Worm (Caenorhabditis elegans) whole organism, mixed stage, embryonic: ENCODE results near the gene T22B2.1.

Source experiments
- M03D4.4 ChIP-seq: sonication (generic microtip); optimal IDR thresholded peaks from 2 replicates; lab custom pipeline; 2017; ENCODE audit warnings: mild to moderate bottlenecking, missing genetic modification characterization, missing compliant biosample characterization
- bed-3 ChIP-seq: fragments of 200-800 bp; sonication (Bioruptor generic); optimal IDR thresholded peaks from 3 replicates; lab custom pipeline; 2018; ENCODE audit warnings: mild to moderate bottlenecking, missing genetic modification characterization, moderate library complexity, missing compliant biosample characterization
- blmp-1 ChIP-seq: fragments of 150-350 bp; optimal IDR thresholded peaks from 2 replicates; lab custom pipeline; 2014; ENCODE audit warnings: missing biosample characterization, missing genetic modification characterization
- ceh-39 ChIP-seq: fragments of 150-350 bp; optimal IDR thresholded peaks from 2 replicates; lab custom pipeline; 2014; ENCODE audit warnings: missing biosample characterization, missing genetic modification characterization
- ceh-43 ChIP-seq: fragments of 200-800 bp; sonication (Bioruptor generic); optimal IDR thresholded peaks from 2 replicates; lab custom pipeline; 2018; ENCODE audit warnings: mild to moderate bottlenecking, missing genetic modification characterization, moderate library complexity, missing compliant biosample characterization
- ceh-83 ChIP-seq: fragments of 200-800 bp; sonication (Bioruptor generic); optimal IDR thresholded peaks from 2 replicates; lab custom pipeline; 2018; ENCODE audit warnings: mild to moderate bottlenecking, missing genetic modification characterization, missing compliant biosample characterization
- ces-1 ChIP-seq: fragments of 150-350 bp; optimal IDR thresholded peaks from 2 replicates; lab custom pipeline; 2014; ENCODE audit warnings: missing biosample characterization, missing genetic modification reagents, missing genetic modification characterization
- cnd-1 ChIP-seq: fragments of 200-800 bp; sonication (Bioruptor generic); optimal IDR thresholded peaks from 2 replicates; lab custom pipeline; 2018; ENCODE audit warnings: mild to moderate bottlenecking, missing genetic modification characterization, missing compliant biosample characterization
- drap-1 ChIP-seq: fragments of 200-800 bp; sonication (Bioruptor generic); optimal IDR thresholded peaks from 3 replicates; lab custom pipeline; 2018; ENCODE audit warnings: mild to moderate bottlenecking, missing genetic modification characterization, missing compliant biosample characterization
- elt-1 ChIP-seq: sonication (generic microtip); optimal IDR thresholded peaks from 2 replicates; lab custom pipeline; 2017; ENCODE audit warnings: missing genetic modification characterization, mild to moderate bottlenecking, missing compliant biosample characterization, antibody characterized with exemption, moderate library complexity, borderline replicate concordance; ENCODE audit not compliant: insufficient read depth
- elt-3 ChIP-seq: fragments of 150-350 bp; optimal IDR thresholded peaks from 2 replicates; lab custom pipeline; 2014; ENCODE audit warnings: missing biosample characterization, missing genetic modification characterization
- flh-1 ChIP-seq: fragments of 200-800 bp; sonication (Bioruptor generic); optimal IDR thresholded peaks from 2 replicates; lab custom pipeline; 2018; ENCODE audit warnings: mild to moderate bottlenecking, missing genetic modification characterization, moderate library complexity, missing compliant biosample characterization
- ham-2 ChIP-seq: fragments of 200-800 bp; sonication (Bioruptor generic); optimal IDR thresholded peaks from 2 replicates; lab custom pipeline; 2018; ENCODE audit warnings: mild to moderate bottlenecking, missing genetic modification characterization, missing compliant biosample characterization
- hlh-1 ChIP-seq: fragments of 150-350 bp; optimal IDR thresholded peaks from 2 replicates; lab custom pipeline; 2014; ENCODE audit warnings: missing biosample characterization, missing genetic modification reagents, missing genetic modification characterization
- lin-13 ChIP-seq: fragments of 150-350 bp; optimal IDR thresholded peaks from 2 replicates; lab custom pipeline; 2014; ENCODE audit warnings: missing biosample characterization, missing genetic modification characterization
- lin-32 ChIP-seq: fragments of 200-800 bp; sonication (Bioruptor generic); optimal IDR thresholded peaks from 2 replicates; lab custom pipeline; 2018; ENCODE audit warnings: mild to moderate bottlenecking, missing genetic modification characterization, missing compliant biosample characterization
- lsy-2 ChIP-seq: fragments of 150-350 bp; optimal IDR thresholded peaks from 2 replicates; lab custom pipeline; 2014; ENCODE audit warnings: missing biosample characterization, missing genetic modification characterization
- mab-5 ChIP-seq: fragments of 150-350 bp; optimal IDR thresholded peaks from 2 replicates; lab custom pipeline; 2014; ENCODE audit warnings: missing biosample characterization, missing genetic modification characterization
- mep-1 ChIP-seq: fragments of 150-350 bp; optimal IDR thresholded peaks from 2 replicates; lab custom pipeline; 2017; ENCODE audit warnings: missing biosample characterization, missing genetic modification reagents, missing genetic modification characterization, inconsistent platforms
- mls-2 ChIP-seq: sonication (generic microtip); optimal IDR thresholded peaks from 2 replicates; lab custom pipeline; 2016; ENCODE audit warnings: mild to moderate bottlenecking, missing genetic modification characterization, moderate library complexity, missing compliant biosample characterization
- nhr-12 ChIP-seq: fragments of 150-350 bp; optimal IDR thresholded peaks from 2 replicates; lab custom pipeline; 2014; ENCODE audit warnings: missing biosample characterization, missing genetic modification characterization
- nhr-2 ChIP-seq: fragments of 150-350 bp; optimal IDR thresholded peaks from 2 replicates; lab custom pipeline; 2014; ENCODE audit warnings: missing biosample characterization, missing genetic modification characterization
- nhr-28 ChIP-seq: fragments of 150-350 bp; optimal IDR thresholded peaks from 2 replicates; lab custom pipeline; 2014; ENCODE audit warnings: missing biosample characterization, missing genetic modification characterization
- nhr-76 ChIP-seq: sonication (generic microtip); optimal IDR thresholded peaks from 2 replicates; lab custom pipeline; 2017; ENCODE audit warnings: missing biosample characterization, missing genetic modification characterization
- pha-4 ChIP-seq: fragments of 150-350 bp; optimal IDR thresholded peaks from 2 replicates; lab custom pipeline; 2018; ENCODE audit warnings: missing biosample characterization, missing genetic modification reagents, missing genetic modification characterization
- sem-2 ChIP-seq: fragments of 200-800 bp; sonication (Bioruptor generic); optimal IDR thresholded peaks from 2 replicates; lab custom pipeline; 2018; ENCODE audit warnings: mild to moderate bottlenecking, missing genetic modification characterization, missing compliant biosample characterization
- snpc-4 ChIP-seq: fragments of 150-350 bp; optimal IDR thresholded peaks from 2 replicates; lab custom pipeline; 2014; ENCODE audit warnings: missing biosample characterization, missing genetic modification characterization
- tbx-8 ChIP-seq: fragments of 200-800 bp; sonication (Bioruptor generic); optimal IDR thresholded peaks from 2 replicates; lab custom pipeline; 2018; ENCODE audit warnings: mild to moderate bottlenecking, missing genetic modification characterization, moderate library complexity, missing compliant biosample characterization
- unc-39 ChIP-seq: fragments of 150-350 bp; optimal IDR thresholded peaks from 2 replicates; lab custom pipeline; 2014; ENCODE audit warnings: missing biosample characterization, missing genetic modification characterization
- zip-8 ChIP-seq: fragments of 150-350 bp; optimal IDR thresholded peaks from 2 replicates; lab custom pipeline; 2014; ENCODE audit warnings: missing biosample characterization, missing genetic modification characterization
- ztf-11 ChIP-seq: fragments of 150-350 bp; optimal IDR thresholded peaks from 2 replicates; lab custom pipeline; 2014; ENCODE audit warnings: missing biosample characterization, missing genetic modification characterization

T22B2.1 gene

DNA sequence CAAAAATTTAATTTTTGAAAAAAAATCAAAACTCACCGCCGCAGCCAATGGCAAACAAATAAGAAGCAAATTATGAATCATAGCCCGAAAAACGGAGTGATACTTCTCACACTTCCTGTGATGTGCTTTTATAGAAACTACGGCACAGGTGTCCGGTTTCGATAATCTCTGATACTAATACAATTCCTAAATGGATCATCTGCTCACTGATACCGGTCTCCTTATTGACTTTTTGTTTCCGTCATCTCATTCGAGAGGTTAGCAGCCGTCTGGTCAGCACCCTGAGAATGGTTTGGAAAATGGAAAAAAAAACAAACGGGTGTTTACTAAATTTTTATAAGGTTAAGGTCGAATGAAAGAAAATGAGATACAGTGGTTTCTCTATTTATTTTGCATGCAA, 10.1 kb upstream of the T22B2.1 start, which contains the start of gene idpp-9:
TSS of gene idpp-9 (minus strand) at position 101 of the 400 bp plus-strand sequence.
- TF ChIP-seq pha-4 (no peak), ham-2 (GFP tag; lab: Kevin White, UChicago) (no peak), lin-13 (no peak)

DNA sequence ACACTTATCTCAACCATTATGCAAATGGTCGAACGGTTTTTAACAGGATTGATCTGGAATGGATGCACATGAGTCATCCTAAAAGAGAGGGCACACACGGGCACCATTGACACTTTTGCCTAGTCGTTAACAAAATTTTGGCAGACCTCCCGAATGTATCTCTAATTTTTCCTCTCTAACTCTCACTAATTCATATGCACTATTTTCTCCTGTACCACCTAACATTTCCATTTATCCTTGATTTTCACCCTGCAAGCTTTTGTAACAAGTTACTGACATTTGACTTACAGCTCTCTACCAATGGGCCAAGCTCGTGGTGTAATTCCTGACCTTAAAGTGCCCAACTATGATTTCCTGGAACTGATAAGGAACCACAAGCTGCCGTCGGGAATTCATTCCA, 8.9 kb upstream of the T22B2.1 start, which contains the start of gene T22B2.3:
TSS of gene T22B2.3 (plus strand) at position 301 of the 400 bp plus-strand sequence.
- no peak for TF ChIP-seq snpc-4 (tag; lab: Kevin White, UChicago)
- TF ChIP-seq pha-4 = no peak
- no peak for TF ChIP-seq drap-1
- TF ChIP-seq elt-3 (tag; lab: Kevin White, UChicago) = no peak
- TF ChIP-seq M03D4.4 (tag; lab: Kevin White, UChicago) = no peak
- TF ChIP-seq lsy-2 (tag; lab: Kevin White, UChicago) = no peak
- no peak for TF ChIP-seq cnd-1 (tag; lab: Kevin White, UChicago)

ce11 chrX:3918182-3918581, 7.7 kb upstream of the T22B2.1 start:
- TF ChIP-seq tbx-8 (GFP tag; lab: Kevin White, UChicago) (no peak), ceh-39 (tag; lab: Kevin White, UChicago) (no peak), ceh-43 (GFP tag; lab: Kevin White, UChicago) (no peak), nhr-12 (tag; lab: Kevin White, UChicago) (no peak), sem-2 (GFP tag; lab: Kevin White, UChicago) (no peak), elt-3 (tag; lab: Kevin White, UChicago) (no peak), unc-39 (tag; lab: Kevin White, UChicago) (no peak), elt-1 (no peak)

DNA sequence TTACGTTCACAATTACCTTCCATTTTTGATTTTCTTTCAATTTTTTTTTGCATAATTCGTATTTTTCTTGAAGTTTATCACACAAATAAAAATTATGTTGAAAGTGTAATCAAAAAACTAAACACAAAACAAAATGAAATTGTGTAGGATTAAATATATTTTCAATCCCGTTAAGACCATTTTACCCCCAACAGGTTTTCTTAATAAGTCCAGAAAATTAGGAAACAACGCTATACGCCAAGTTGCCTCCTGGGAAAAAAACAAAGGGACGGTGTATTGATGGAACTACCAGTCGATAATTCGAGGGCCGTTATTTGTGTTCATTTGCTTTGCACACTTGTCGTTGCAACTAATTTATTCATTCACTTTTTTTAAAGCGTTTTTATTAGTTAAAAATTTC, 6.2 kb upstream of the T22B2.1 start:
- TF ChIP-seq mep-1 (tag; lab: Kevin White, UChicago) (no peak), blmp-1 (tag; lab: Kevin White, UChicago) (no peak), hlh-1 (tag; lab: Kevin White, UChicago) (no peak), nhr-76 (tag; lab: Kevin White, UChicago) (no peak), pha-4 (no peak), unc-39 (tag; lab: Kevin White, UChicago) (no peak), mab-5 (tag; lab: Kevin White, UChicago) (no peak), nhr-12 (tag; lab: Kevin White, UChicago) (no peak), lin-32 (GFP tag; lab: Kevin White, UChicago) (no peak), bed-3 (GFP tag; lab: Kevin White, UChicago) (no peak), lsy-2 (tag; lab: Kevin White, UChicago) (no peak), nhr-2 (tag; lab: Kevin White, UChicago) (no peak), ceh-39 (tag; lab: Kevin White, UChicago) (no peak)

- TF ChIP-seq zip-8 (tag; lab: Kevin White, UChicago) = no peak
- no peak for TF ChIP-seq nhr-28
- TF ChIP-seq flh-1 (GFP tag; lab: Kevin White, UChicago) = no peak
- no peak for TF ChIP-seq pha-4
- no peak for TF ChIP-seq ces-1 (GFP tag; lab: Kevin White, UChicago)
- no peak for TF ChIP-seq bed-3 (GFP tag; lab: Kevin White, UChicago)
- no peak for TF ChIP-seq lin-32 (GFP tag; lab: Kevin White, UChicago)
- no peak for TF ChIP-seq ceh-83
- TF ChIP-seq blmp-1 (tag; lab: Kevin White, UChicago) = no peak
- TF ChIP-seq mls-2 (tag; lab: Kevin White, UChicago) = no peak
- no peak for TF ChIP-seq lin-13
- TF ChIP-seq hlh-1 (tag; lab: Kevin White, UChicago) = no peak
Observed at ce11 chrX:3920101-3920500, 5.8 kb upstream of the T22B2.1 start, which contains the start of gene T22B2.2. TSS of gene T22B2.2 (plus strand) at chrX:3920401.

DNA sequence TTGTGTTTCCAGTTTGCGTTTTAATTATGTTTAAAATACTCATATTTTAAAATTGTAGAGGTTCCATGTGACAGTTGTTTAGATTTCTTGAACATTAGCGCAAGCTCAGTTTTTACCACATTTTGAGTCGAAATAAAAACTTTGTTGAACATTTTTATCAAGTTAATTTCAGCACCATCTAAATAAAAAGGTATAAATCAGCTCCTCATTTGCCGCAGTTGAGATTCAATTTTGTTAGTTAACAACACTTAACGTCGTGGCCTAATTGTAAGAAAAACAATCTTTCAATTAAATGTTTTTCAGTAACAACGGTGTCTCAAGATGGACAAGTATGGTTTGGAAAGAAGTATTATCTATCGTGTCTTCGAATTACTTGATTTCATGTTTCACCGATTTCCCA, 5.1 kb upstream of the T22B2.1 start:
- TF ChIP-seq nhr-12 (tag; lab: Kevin White, UChicago) (no peak), ham-2 (GFP tag; lab: Kevin White, UChicago) (no peak), elt-1 (no peak), lin-13 (no peak), pha-4 (no peak), ztf-11 (tag; lab: Kevin White, UChicago) (no peak), sem-2 (GFP tag; lab: Kevin White, UChicago) (no peak), ceh-83 (no peak)
